Fruit fly (Drosophila melanogaster) whole organism, pupa: Measurements from ENCODE around the gene CG44405.

Experiments used
- CG10348 ChIP-seq: fragments of 200-800 bp; sonication (Bioruptor generic); IDR thresholded peaks from 2 replicates; pipeline ENCODE4 v1.3.6; 2022; ENCODE audit warnings: missing biosample characterization, missing genetic modification characterization
- CG14655 ChIP-seq: fragments of 200-800 bp; sonication (Bioruptor generic); optimal IDR thresholded peaks from 3 replicates; lab custom pipeline; 2017; ENCODE audit warnings: mild to moderate bottlenecking, missing biosample characterization, missing genetic modification reagents, missing genetic modification characterization
- CG15710 ChIP-seq: fragments of 200-800 bp; sonication (Bioruptor generic); optimal IDR thresholded peaks from 2 replicates; lab custom pipeline; 2018; ENCODE audit warnings: missing biosample characterization, mild to moderate bottlenecking, missing genetic modification characterization, moderate library complexity
- CG17806 ChIP-seq: fragments of 200-800 bp; sonication (Bioruptor generic); optimal IDR thresholded peaks from 2 replicates; lab custom pipeline; 2018; ENCODE audit warnings: missing biosample characterization, mild to moderate bottlenecking, missing genetic modification characterization, moderate library complexity
- CG4496 ChIP-seq: fragments of 200-800 bp; sonication (Bioruptor generic); IDR thresholded peaks from 3 replicates; pipeline ENCODE4 v1.3.6; 2022; ENCODE audit warnings: missing biosample characterization, missing genetic modification characterization
- CG8159 ChIP-seq: fragments of 200-800 bp; sonication (Bioruptor generic); optimal IDR thresholded peaks from 3 replicates; lab custom pipeline; 2018; ENCODE audit warnings: missing biosample characterization, mild to moderate bottlenecking, missing genetic modification characterization, moderate library complexity
- CG8301 ChIP-seq: fragments of 200-800 bp; sonication (Bioruptor generic); optimal IDR thresholded peaks from 2 replicates; lab custom pipeline; 2018; ENCODE audit warnings: missing biosample characterization, mild to moderate bottlenecking, missing genetic modification characterization
- CG9948 ChIP-seq: fragments of 200-800 bp; sonication (Bioruptor generic); optimal IDR thresholded peaks from 2 replicates; lab custom pipeline; 2018; ENCODE audit warnings: missing biosample characterization, mild to moderate bottlenecking, missing genetic modification characterization, moderate library complexity
- D1 ChIP-seq: fragments of 200-800 bp; sonication (Bioruptor generic); optimal IDR thresholded peaks from 2 replicates; lab custom pipeline; 2018; ENCODE audit warnings: missing biosample characterization, mild to moderate bottlenecking, missing genetic modification characterization, moderate library complexity
- EcR ChIP-seq: fragments of 200-800 bp; sonication (Bioruptor generic); optimal IDR thresholded peaks from 3 replicates; lab custom pipeline; 2019; ENCODE audit warnings: missing biosample characterization, missing genetic modification characterization, mild to moderate bottlenecking, moderate library complexity, missing genetic modification reagents
- Pif1A ChIP-seq: fragments of 200-800 bp; sonication (Bioruptor generic); optimal IDR thresholded peaks from 3 replicates; lab custom pipeline; 2016; ENCODE audit warnings: missing biosample characterization, missing genetic modification characterization
- Pif1B ChIP-seq: fragments of 200-800 bp; sonication (Bioruptor generic); optimal IDR thresholded peaks from 3 replicates; lab custom pipeline; 2016; ENCODE audit warnings: missing biosample characterization, missing genetic modification characterization
- rn ChIP-seq: fragments of 200-800 bp; sonication (Bioruptor generic); IDR thresholded peaks from 2 replicates; pipeline ENCODE4 v1.3.6; 2022; ENCODE audit warnings: missing biosample characterization, missing genetic modification characterization

DNA sequence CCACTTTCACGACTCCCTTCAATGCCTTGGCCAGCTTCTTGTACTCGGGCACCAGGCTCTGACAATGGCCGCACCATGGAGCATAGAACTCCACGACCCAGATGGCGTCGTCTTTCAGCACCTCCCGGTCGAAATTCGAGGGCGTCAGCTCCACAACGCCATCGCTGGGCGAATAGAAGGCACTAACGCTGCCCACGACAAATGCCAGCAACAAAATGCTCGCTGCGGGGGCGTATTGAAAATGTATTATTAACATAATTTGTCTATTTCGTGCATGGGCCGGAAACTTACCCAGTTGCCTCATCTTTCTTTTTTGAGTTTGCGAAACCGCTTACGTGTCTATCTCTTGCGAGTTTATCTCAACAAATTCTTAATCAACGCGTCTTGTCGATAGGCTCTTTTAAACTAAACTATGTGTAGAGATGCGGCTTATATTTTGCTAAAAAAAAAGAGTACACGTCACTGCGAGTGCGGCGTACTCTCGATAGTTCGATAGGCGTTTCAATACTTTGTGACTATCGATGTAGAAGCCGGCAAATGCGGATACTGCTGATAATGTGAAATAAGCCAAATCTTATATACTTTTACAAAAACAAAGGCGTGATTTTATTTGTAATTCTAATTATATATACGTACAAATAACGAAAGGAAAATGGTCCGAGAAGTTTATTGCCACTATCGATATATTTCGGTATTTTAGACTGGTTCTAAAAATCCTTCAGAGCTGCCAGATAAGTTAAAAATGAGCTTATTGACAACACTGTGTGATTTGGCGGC lies 14.3 kb upstream of the CG44405 start, which contains the start of gene CaBP1:
- no peak for TF ChIP-seq CG15710 (tag; lab: Kevin White, UChicago)
- no peak for TF ChIP-seq Pif1B
- no peak for TF ChIP-seq CG17806 (tag; lab: Kevin White, UChicago)
- no peak for TF ChIP-seq CG8301 (tag; lab: Kevin White, UChicago)
- no peak for TF ChIP-seq EcR
- TF ChIP-seq CG10348 (GFP tag; lab: Robert Waterston, UW) = no peak
- TF ChIP-seq Pif1A = no peak
- TF ChIP-seq CG9948 = no peak
- TF ChIP-seq CG4496 = no peak
- no peak for TF ChIP-seq CG8159 (tag; lab: Kevin White, UChicago)
- TF ChIP-seq CG14655 (GFP tag; lab: Kevin White, UChicago) = no peak
- no peak for TF ChIP-seq rn
- TF ChIP-seq D1 (tag; lab: Kevin White, UChicago) = no peak
